Worm (Caenorhabditis elegans) whole organism, L4/young adult: ENCODE results near the gene svh-1.

Source experiments
- W03F9.2 ChIP-seq: fragments of 150-350 bp; optimal IDR thresholded peaks from 2 replicates; lab custom pipeline; 2014; ENCODE audit warnings: missing biosample characterization, missing genetic modification characterization
- dao-5 ChIP-seq: sonication (generic microtip); optimal IDR thresholded peaks from 2 replicates; lab custom pipeline; 2016; ENCODE audit warnings: missing genotype, missing genetic modification characterization, moderate library complexity, missing compliant biosample characterization
- him-1 ChIP-seq: sonication (generic microtip); optimal IDR thresholded peaks from 2 replicates; lab custom pipeline; 2016; ENCODE audit warnings: missing genotype, missing genetic modification reagents, missing genetic modification characterization, missing compliant biosample characterization

The svh-1 gene

DNA sequence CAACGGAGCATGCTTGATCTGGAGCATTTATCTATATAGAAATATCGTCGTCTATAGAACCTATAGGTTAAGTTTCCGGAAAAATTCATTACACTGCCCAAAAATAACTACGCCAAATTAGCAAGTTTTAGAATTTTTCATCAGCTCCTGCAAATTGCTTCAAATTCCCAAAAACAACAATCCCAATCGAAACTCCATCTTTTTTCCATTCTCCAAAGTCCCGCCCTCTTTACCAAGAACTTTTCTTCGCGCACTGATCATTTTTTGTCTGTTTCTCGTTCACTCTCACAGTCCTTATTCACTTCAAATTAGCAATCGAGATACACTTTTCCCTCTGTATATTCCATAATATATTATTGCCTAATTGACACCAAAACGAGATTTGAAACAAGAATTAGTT, at the start of gene svh-1:
TSS of gene svh-1 (plus strand) at position 301 of the 400 bp plus-strand sequence.
- TF ChIP-seq W03F9.2 (tag; lab: Kevin White, UChicago) (no peak), dao-5 (tag; lab: Kevin White, UChicago) (no peak), him-1 (no peak)

DNA sequence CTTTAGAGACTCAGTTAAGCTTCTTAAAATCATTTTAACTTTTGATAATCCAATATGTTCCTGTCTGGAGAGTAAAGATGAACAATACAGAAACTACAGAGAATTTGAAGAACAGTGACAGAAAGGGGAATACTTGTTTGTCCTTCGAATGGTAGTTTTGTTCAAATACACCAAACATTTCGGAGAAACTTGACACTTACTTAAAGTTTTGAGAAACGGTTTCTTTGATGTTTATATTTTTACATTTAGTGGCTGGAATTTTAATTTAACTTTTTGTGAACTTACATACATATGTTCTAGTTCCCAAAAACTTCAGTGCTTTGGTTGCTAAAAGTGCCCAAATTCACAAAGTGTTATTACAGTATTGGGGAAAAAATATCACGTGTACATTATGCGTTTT, 49.3 kb upstream of the svh-1 start, which contains the start of gene B0218.5:
TSS of gene B0218.5 (minus strand) at position 101 of the 400 bp plus-strand sequence.
- no peak for TF ChIP-seq him-1
- TF ChIP-seq W03F9.2 (tag; lab: Kevin White, UChicago): no peak
- no peak for TF ChIP-seq dao-5 (tag; lab: Kevin White, UChicago)

DNA sequence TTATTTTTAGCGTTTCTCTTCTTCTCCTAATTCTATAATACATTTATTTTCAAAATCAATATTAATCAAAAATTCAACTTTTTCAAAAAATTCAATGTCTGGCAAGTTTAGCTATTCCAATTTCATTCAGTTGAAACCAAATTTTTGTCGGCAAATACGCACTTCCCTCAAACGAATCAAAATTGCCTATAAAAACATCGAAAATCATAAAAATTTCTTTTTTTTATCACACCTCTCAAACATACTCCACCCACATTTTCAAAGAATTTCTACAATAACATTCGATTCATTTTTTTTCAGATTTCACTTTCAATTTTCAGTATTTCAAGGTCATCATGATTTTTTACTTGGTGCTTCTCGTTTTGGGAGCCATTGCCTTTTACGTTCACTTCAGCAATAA, 47.3 kb upstream of the svh-1 start, which contains the start of gene faah-1:
TSS of gene faah-1 (plus strand) at position 301 of the 400 bp plus-strand sequence.
- no peak for TF ChIP-seq dao-5 (tag; lab: Kevin White, UChicago)
- no peak for TF ChIP-seq him-1

DNA sequence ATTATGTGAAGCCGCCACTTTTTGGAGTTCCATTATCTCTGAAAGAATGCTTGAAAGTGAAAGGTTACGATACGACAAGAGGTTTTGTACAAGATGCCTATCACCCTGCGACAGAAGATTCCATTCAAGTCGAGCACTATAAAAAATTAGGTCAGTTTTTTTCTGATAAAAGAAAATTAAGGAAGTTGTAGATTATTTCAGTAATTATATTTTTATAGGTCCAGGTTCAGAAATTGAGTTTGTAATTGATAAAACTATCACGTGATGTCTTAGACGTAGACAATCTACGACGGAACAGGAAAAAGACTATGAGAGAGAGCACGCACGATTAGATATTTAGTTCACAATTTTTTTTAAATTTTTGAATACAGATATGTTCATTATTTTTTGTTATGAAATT, 46.4 kb upstream of the svh-1 start:
- TF ChIP-seq dao-5 (tag; lab: Kevin White, UChicago): no peak
- TF ChIP-seq him-1: no peak
- TF ChIP-seq W03F9.2 (tag; lab: Kevin White, UChicago): no peak

DNA sequence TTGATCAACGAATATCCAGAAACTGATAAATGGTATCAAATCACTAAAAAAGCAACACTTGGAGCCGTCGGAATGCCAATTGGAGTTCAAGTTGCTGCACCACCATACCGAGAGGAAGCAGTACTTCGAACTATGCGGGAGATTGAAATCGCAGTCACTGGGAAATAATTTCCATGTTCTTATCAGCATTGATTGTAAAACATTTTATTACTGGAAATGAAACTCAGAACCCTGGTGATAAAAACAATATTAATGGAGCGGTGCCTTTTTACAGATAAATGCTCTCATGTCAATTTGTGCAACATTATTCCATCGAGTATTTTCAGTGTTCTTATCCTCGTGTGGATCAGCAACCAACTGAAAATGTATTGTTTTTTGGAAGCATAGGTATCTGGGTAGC, 44.6 kb upstream of the svh-1 start:
- TF ChIP-seq him-1: no peak
- TF ChIP-seq dao-5 (tag; lab: Kevin White, UChicago): no peak
- TF ChIP-seq W03F9.2 (tag; lab: Kevin White, UChicago): no peak

DNA sequence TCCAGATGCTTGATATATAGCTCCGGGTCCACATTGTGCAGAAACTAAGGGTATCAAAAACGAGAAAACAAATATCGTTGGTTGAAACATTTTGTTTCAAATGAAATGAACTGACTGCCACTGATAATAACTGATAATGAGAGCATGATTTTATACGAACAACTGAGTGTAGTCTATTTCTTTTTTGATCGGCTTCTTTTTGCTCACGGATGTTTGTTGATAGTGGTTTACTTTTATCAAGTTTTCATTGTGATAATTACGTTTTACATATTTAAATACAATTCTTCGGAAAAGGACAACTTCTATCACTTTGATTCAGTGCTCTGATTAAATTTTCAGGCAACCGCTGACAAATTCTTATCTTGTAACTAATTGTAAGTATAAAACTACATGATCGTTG, 42.7 kb upstream of the svh-1 start, which contains the start of gene clec-51:
TSS of gene clec-51 (minus strand) at position 114 of the 400 bp plus-strand sequence.
- TF ChIP-seq W03F9.2 (tag; lab: Kevin White, UChicago) (no peak), him-1 (no peak), dao-5 (tag; lab: Kevin White, UChicago) (no peak)

DNA sequence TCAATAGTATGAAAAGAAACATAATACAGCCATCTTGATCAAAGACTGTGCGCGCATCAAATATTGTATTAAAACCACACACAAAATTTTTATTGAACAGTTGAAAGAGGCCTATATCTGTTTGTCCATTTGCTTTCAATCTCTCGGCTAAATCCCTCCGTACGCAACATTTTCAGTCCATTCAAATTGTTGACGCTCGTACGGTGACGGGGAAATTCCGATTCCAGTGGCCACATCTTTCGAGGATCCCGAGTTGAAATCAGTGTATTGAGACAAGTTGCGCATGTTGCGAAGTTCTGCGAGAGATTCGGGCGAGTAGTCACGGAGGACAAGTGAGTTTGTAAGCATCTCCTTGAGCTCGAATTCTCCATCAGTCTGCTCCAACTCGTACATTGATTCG, 41.9 kb upstream of the svh-1 start:
- no peak for TF ChIP-seq him-1
- no peak for TF ChIP-seq W03F9.2 (tag; lab: Kevin White, UChicago)
- no peak for TF ChIP-seq dao-5 (tag; lab: Kevin White, UChicago)

DNA sequence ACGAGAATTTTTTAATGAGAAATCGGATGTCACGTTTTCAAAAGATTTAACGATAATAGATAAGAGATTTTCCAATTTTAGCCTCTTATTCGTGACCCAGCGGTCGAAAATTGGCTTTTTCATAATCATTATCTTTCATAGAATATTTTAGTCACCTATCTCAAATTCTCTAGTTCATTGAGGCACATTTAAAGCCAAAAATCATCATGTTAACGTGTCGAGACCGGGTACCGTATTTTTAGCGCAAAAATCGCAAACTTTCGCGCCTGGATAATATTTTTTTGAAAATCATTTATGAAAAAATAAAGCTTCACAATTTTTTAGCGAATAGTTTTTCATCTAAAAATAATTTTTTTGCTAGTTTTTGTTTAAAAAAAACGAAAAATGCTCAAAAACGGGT, 40.5 kb upstream of the svh-1 start, which contains the start of gene B0218.7:
TSS of gene B0218.7 (minus strand) at position 101 of the 400 bp plus-strand sequence.
- TF ChIP-seq dao-5 (tag; lab: Kevin White, UChicago) (no peak), W03F9.2 (tag; lab: Kevin White, UChicago) (no peak), him-1 (no peak)

DNA sequence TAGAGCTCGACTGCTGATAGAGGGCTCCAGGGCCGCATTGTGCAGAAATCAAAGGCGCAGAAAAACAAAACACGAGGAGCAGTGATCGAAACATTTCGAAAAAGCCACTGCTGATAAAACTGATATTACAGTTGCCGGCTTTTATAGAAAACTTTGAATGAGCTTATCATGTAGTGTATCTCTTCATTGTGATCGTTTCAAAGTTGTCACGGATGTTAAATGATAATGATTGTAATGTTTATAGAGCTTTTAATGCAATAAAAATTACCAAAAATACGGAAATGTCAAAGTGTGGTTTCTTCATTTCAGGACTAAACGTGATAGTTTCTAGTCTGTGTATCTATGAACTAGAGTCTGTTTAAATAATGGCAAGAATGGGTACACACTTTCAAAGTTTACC, 37.8 kb upstream of the svh-1 start, which contains the start of gene clec-52:
TSS of gene clec-52 (minus strand) at position 101 of the 400 bp plus-strand sequence.
- TF ChIP-seq dao-5 (tag; lab: Kevin White, UChicago): no peak
- TF ChIP-seq him-1: no peak
- no peak for TF ChIP-seq W03F9.2 (tag; lab: Kevin White, UChicago)

DNA sequence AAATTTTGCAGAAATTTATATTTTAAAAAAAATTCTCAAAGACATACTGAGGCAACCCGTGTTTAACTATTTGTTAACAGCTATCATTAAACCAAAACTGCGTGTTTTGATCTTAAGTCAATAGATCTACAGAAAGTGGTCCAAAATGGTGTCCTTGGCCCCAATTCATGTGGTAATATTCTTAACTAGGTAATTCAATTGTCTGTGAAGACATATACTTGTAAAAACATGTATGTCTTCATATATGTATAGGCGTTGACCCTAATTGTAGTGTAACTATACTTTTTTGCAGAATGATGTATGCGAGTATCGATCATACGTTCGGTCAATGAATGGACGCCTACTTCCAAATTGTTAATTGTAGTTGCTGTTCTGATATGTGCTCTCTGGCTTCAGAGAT, 36.7 kb upstream of the svh-1 start, which contains the start of gene C07G1.15:
TSS of gene C07G1.15 (plus strand) at position 301 of the 400 bp plus-strand sequence.
- TF ChIP-seq dao-5 (tag; lab: Kevin White, UChicago) (no peak), W03F9.2 (tag; lab: Kevin White, UChicago) (no peak)

DNA sequence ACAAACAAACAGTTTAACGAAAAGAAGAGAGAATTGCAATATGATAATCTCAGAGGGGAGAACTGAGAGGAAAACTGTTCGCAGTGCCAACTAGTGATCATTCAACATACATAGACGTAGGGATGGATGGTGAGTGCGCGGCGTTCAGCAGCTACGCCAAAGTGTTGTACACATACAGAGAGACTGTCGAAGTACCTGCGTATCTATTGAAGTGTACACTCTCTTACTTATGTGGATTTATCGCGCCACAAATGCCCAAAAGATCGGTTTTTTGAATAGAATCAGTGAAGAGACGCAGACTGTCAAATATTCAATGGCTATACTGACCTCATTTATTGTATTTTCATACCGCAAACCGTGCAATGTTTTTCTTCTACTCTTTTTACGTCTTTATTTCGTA, 36.1 kb upstream of the svh-1 start:
- no peak for TF ChIP-seq dao-5 (tag; lab: Kevin White, UChicago)

DNA sequence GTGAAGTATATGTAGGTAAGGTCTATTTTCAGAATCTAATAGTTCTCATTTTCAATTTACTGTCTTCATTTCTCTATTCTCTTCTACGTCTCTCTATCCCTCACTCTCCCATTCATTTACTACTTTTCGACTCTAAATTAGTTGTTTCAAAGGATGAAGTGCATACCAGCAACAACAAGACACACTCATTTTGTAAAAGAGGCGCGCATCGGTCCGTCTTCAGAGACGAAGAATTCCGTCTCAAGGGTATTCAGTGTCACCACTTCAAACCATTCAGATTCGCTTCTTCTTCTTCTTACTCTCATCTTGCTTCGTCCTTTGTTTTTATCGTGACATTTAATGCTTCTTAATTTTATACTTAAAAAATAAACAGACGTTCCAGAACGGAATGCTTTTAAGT, 35.0 kb upstream of the svh-1 start:
- TF ChIP-seq W03F9.2 (tag; lab: Kevin White, UChicago) (no peak), him-1 (no peak), dao-5 (tag; lab: Kevin White, UChicago) (no peak)

DNA sequence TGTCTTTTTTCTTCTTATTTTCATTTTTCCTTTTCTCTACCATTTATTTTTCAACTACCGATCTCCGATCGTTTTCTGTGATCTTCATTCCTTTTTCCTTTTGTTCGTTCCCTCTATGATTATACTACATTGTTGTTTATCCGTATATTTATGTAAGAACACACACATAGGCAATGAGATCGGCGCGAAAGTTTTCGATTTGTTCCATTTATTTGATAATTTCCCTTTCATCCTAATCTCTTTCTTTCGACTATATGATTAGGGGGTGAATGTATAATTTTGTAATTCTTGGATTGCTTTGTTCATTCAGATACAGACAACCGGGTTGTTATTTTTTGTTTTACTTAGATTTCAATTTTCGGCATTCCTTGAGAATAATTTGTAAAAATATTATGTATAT, 32.8 kb upstream of the svh-1 start:
- TF ChIP-seq him-1 (no peak), W03F9.2 (tag; lab: Kevin White, UChicago) (no peak), dao-5 (tag; lab: Kevin White, UChicago) (no peak)

DNA sequence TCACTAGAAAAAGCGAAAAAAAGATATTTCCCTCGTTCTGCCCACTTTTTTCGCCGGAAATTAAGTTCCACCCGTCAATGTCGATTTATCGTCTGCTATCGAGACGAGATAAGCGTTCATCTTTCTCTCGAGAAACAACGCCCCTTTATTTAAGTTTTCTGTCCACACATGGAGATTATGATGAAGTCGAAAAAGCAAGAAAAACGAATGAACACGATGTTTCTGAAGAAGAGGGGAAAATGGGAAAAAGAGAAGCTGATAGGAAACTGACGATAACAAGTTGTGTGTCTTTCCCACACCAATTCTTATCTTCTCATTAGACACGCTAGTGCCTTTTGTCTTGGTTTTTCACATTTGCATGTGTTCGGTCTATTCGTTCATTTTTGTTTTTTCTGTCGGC, 31.6 kb upstream of the svh-1 start:
- TF ChIP-seq W03F9.2 (tag; lab: Kevin White, UChicago): no peak
- TF ChIP-seq dao-5 (tag; lab: Kevin White, UChicago): no peak
- no peak for TF ChIP-seq him-1
